Worm (Caenorhabditis elegans) whole organism, young adult: ENCODE results near the gene F29A7.8.

Experiments used
- B0261.1 ChIP-seq: sonication (generic microtip); optimal IDR thresholded peaks from 2 replicates; lab custom pipeline; 2016; ENCODE audit warnings: mild to moderate bottlenecking, missing genetic modification characterization, moderate library complexity, missing compliant biosample characterization
- F22D6.2 ChIP-seq: sonication (generic microtip); optimal IDR thresholded peaks from 2 replicates; lab custom pipeline; 2016; ENCODE audit warnings: mild to moderate bottlenecking, missing genetic modification characterization, missing compliant biosample characterization
- F23B12.7 ChIP-seq: sonication (generic microtip); optimal IDR thresholded peaks from 2 replicates; lab custom pipeline; 2017; ENCODE audit warnings: missing genetic modification characterization, mild to moderate bottlenecking, missing compliant biosample characterization, antibody characterized with exemption, moderate library complexity; ENCODE audit not compliant: insufficient read depth
- F39B2.1 ChIP-seq: fragments of 200-800 bp; sonication (Bioruptor generic); IDR thresholded peaks from 2 replicates; pipeline ENCODE4 v1.3.6; 2022; ENCODE audit warnings: missing genetic modification reagents, missing genetic modification characterization, missing compliant biosample characterization
- F49E8.2 ChIP-seq: sonication (generic microtip); optimal IDR thresholded peaks from 3 replicates; lab custom pipeline; 2017; ENCODE audit warnings: missing genetic modification characterization, mild to moderate bottlenecking, missing compliant biosample characterization, antibody characterized with exemption, moderate library complexity; ENCODE audit not compliant: insufficient read depth
- F55B11.4 ChIP-seq: sonication (generic microtip); optimal IDR thresholded peaks from 2 replicates; lab custom pipeline; 2016; ENCODE audit warnings: missing compliant biosample characterization, missing genetic modification characterization, borderline replicate concordance; ENCODE audit not compliant: insufficient read depth
- T07F8.4 ChIP-seq: sonication (generic microtip); optimal IDR thresholded peaks from 2 replicates; lab custom pipeline; 2016; ENCODE audit warnings: mild to moderate bottlenecking, missing genetic modification characterization, moderate library complexity, missing compliant biosample characterization
- attf-5 ChIP-seq: fragments of 200-800 bp; sonication (Bioruptor generic); optimal IDR thresholded peaks from 2 replicates; lab custom pipeline; 2018; ENCODE audit warnings: mild to moderate bottlenecking, missing genetic modification characterization, missing compliant biosample characterization
- bed-1 ChIP-seq: fragments of 200-800 bp; sonication (Bioruptor generic); IDR thresholded peaks from 2 replicates; pipeline ENCODE4 v1.3.6; 2022; ENCODE audit warnings: missing genetic modification reagents, missing genetic modification characterization, missing compliant biosample characterization
- ceh-91 ChIP-seq: fragments of 200-800 bp; sonication (Bioruptor generic); IDR thresholded peaks from 2 replicates; pipeline ENCODE4 v1.3.6; 2022; ENCODE audit warnings: missing genetic modification reagents, missing genetic modification characterization, missing compliant biosample characterization
- egrh-3 ChIP-seq: fragments of 200-800 bp; sonication (Bioruptor generic); IDR thresholded peaks from 2 replicates; pipeline ENCODE4 v1.3.6; 2022; ENCODE audit warnings: missing genetic modification reagents, missing genetic modification characterization, missing compliant biosample characterization
- ekl-4 ChIP-seq: fragments of 200-800 bp; sonication (Bioruptor generic); IDR thresholded peaks from 2 replicates; pipeline ENCODE4 v1.3.6; 2022; ENCODE audit warnings: missing genetic modification reagents, missing genetic modification characterization, missing compliant biosample characterization
- hmg-20 ChIP-seq: fragments of 200-800 bp; sonication (Bioruptor generic); IDR thresholded peaks from 2 replicates; pipeline ENCODE4 v1.3.6; 2022; ENCODE audit warnings: missing genetic modification reagents, missing genetic modification characterization, missing compliant biosample characterization
- lin-35 ChIP-seq, 3 experiments: fragments of 150-350 bp in 2 of 3; sonication (generic microtip) in 1 of 3; optimal IDR thresholded peaks; 2 replicates each; lab custom pipeline; 2014 to 2018; ENCODE audit warnings: missing biosample characterization in 3 of 3, missing genetic modification characterization in 3 of 3, missing genetic modification reagents in 3 of 3
- madf-10 ChIP-seq: sonication (generic microtip); optimal IDR thresholded peaks from 2 replicates; lab custom pipeline; 2016; ENCODE audit warnings: mild to moderate bottlenecking, missing genetic modification characterization, missing compliant biosample characterization
- madf-6 ChIP-seq: fragments of 200-800 bp; sonication (Bioruptor generic); IDR thresholded peaks from 2 replicates; pipeline ENCODE4 v1.3.6; 2022; ENCODE audit warnings: missing genetic modification reagents, missing genetic modification characterization, missing compliant biosample characterization
- mcd-1 ChIP-seq: fragments of 200-800 bp; sonication (Bioruptor generic); IDR thresholded peaks from 2 replicates; pipeline ENCODE4 v1.3.6; 2022; ENCODE audit warnings: missing genetic modification reagents, missing genetic modification characterization, missing compliant biosample characterization
- mel-28 ChIP-seq: sonication (generic microtip); optimal IDR thresholded peaks from 2 replicates; lab custom pipeline; 2016; ENCODE audit warnings: borderline replicate concordance, mild to moderate bottlenecking, missing genetic modification characterization, missing compliant biosample characterization
- nhr-80 ChIP-seq: sonication (generic microtip); optimal IDR thresholded peaks from 2 replicates; lab custom pipeline; 2016; ENCODE audit warnings: missing genetic modification characterization, missing compliant biosample characterization
- nhr-90 ChIP-seq: sonication (generic microtip); optimal IDR thresholded peaks from 2 replicates; lab custom pipeline; 2016; ENCODE audit warnings: missing genotype, mild to moderate bottlenecking, missing genetic modification characterization, missing compliant biosample characterization
- repo-1 ChIP-seq: sonication (generic microtip); optimal IDR thresholded peaks from 2 replicates; lab custom pipeline; 2017; ENCODE audit warnings: mild to moderate bottlenecking, missing genetic modification characterization, missing compliant biosample characterization
- rpc-1 ChIP-seq, 2 experiments: fragments of 150-350 bp in 1 of 2; sonication (generic microtip) in 1 of 2; optimal IDR thresholded peaks; 2 replicates each; lab custom pipeline; 2014 to 2018; ENCODE audit warnings: missing biosample characterization in 1 of 2, missing genetic modification characterization in 1 of 2, missing genetic modification reagents in 1 of 2, missing genotype in 1 of 2
- sdz-38 ChIP-seq: sonication (generic microtip); optimal IDR thresholded peaks from 2 replicates; lab custom pipeline; 2016; ENCODE audit warnings: missing genotype, missing genetic modification characterization, missing compliant biosample characterization
- snpc-1.1 ChIP-seq: sonication (generic microtip); optimal IDR thresholded peaks from 2 replicates; lab custom pipeline; 2017; ENCODE audit warnings: missing genetic modification characterization, mild to moderate bottlenecking, missing compliant biosample characterization, antibody characterized with exemption, moderate library complexity, missing genotype, missing genetic modification reagents; ENCODE audit not compliant: insufficient read depth
- sptf-2 ChIP-seq: fragments of 200-800 bp; sonication (Bioruptor generic); optimal IDR thresholded peaks from 2 replicates; lab custom pipeline; 2018; ENCODE audit warnings: mild to moderate bottlenecking, missing genetic modification characterization, missing compliant biosample characterization
- tbp1 ChIP-seq: fragments of 200-800 bp; sonication (Bioruptor generic); optimal IDR thresholded peaks from 2 replicates; lab custom pipeline; 2018; ENCODE audit warnings: mild to moderate bottlenecking, missing genetic modification characterization, missing compliant biosample characterization
- zfh-2 ChIP-seq: fragments of 200-800 bp; sonication (Bioruptor generic); conservative IDR thresholded peaks from 2 replicates; pipeline ENCODE4 v1.3.6; 2022; ENCODE audit warnings: missing genetic modification reagents, missing genetic modification characterization, missing compliant biosample characterization
- ztf-22 ChIP-seq: fragments of 200-800 bp; sonication (Bioruptor generic); optimal IDR thresholded peaks from 2 replicates; lab custom pipeline; 2018; ENCODE audit warnings: mild to moderate bottlenecking, missing genetic modification characterization, moderate library complexity, missing compliant biosample characterization

F29A7.8 gene

ce11 chrII:2730647-2731046, 27.2 kb downstream of the F29A7.8 start (continued):
- no peak for TF ChIP-seq repo-1 (tag; lab: Kevin White, UChicago)
- no peak for TF ChIP-seq F49E8.2 (tag; lab: Kevin White, UChicago)
- TF ChIP-seq nhr-90, result no peak
- TF ChIP-seq sptf-2, result no peak

- TF ChIP-seq F39B2.1 (GFP tag; lab: Robert Waterston, UW) (no peak), mel-28 (tag; lab: Kevin White, UChicago) (no peak), F22D6.2 (no peak), attf-5 (GFP tag; lab: Kevin White, UChicago) (no peak), madf-6 (GFP tag; lab: Robert Waterston, UW) (no peak), ztf-22 (GFP tag; lab: Kevin White, UChicago) (no peak), ceh-91 (GFP tag; lab: Robert Waterston, UW) (no peak), F55B11.4 (tag; lab: Kevin White, UChicago) (no peak), lin-35 (GFP tag; optimal IDR thresholded peaks at IDR 0.05; lab: Kevin White, UChicago) (no peak)
Measured at ce11 chrII:2726774-2727173, 31.1 kb downstream of the F29A7.8 start.

- TF ChIP-seq sdz-38 (tag; lab: Kevin White, UChicago) (no peak), bed-1 (GFP tag; lab: Robert Waterston, UW) (no peak), madf-10 (tag; lab: Kevin White, UChicago) (no peak), nhr-80 (tag; lab: Kevin White, UChicago) (no peak)
- TF ChIP-seq, all 124 proteins: peak for 0
Measured at ce11 chrII:2725561-2725960, 32.3 kb downstream of the F29A7.8 start, which contains the start of the genes T05A8.11 and nep-2. TSS of gene T05A8.11 (minus strand) at chrII:2725661. TSS of gene nep-2 (minus strand) at chrII:2725752.

- TF ChIP-seq repo-1 (tag; lab: Kevin White, UChicago) (no peak), zfh-2 (GFP tag; lab: Robert Waterston, UW) (peak; percentile 52), tbp1 (GFP tag; lab: Kevin White, UChicago) (peak; percentile 63), hmg-20 (no peak), snpc-1.1 (tag; lab: Kevin White, UChicago) (no peak), rpc-1 (optimal IDR thresholded peaks at IDR 0.05; lab: Kevin White, UChicago) (no peak), rpc-1 (tag; optimal IDR thresholded peaks at IDR 0.05; lab: Kevin White, UChicago) (peak; percentile 32), F39B2.1 (GFP tag; lab: Robert Waterston, UW) (no peak), ekl-4 (no peak), F23B12.7 (tag; lab: Kevin White, UChicago) (no peak)
- TF ChIP-seq, all 124 proteins: peak for 3
Measured at ce11 chrII:2721992-2722391, 35.9 kb downstream of the F29A7.8 start.

- TF ChIP-seq mcd-1 (GFP tag; lab: Robert Waterston, UW) (0 out of 2 replicates have a peak, but pooled peaks have one; percentile 10), zfh-2 (GFP tag; lab: Robert Waterston, UW) (peak; percentile 81), T07F8.4 (no peak), egrh-3 (GFP tag; lab: Robert Waterston, UW) (peak; percentile 74; the same call in 1 of the 2 replicates)
Measured at ce11 chrII:2719212-2719611, 38.6 kb downstream of the F29A7.8 start.

ce11 chrII:2717335-2717734, 40.5 kb downstream of the F29A7.8 start, which contains the start of gene T05A8.3:
TSS of gene T05A8.3 (minus strand) at chrII:2717435.
- TF ChIP-seq B0261.1 (tag; lab: Kevin White, UChicago) (no peak), zfh-2 (GFP tag; lab: Robert Waterston, UW) (0 out of 2 replicates have a peak, but pooled peaks have one; percentile 26)
